Worm (Caenorhabditis elegans): Measurements from ENCODE around the gene cisd-3.1.

cisd-3.1 gene

ce11 chrIII:4508064-4508905 is 34.4 kb upstream of the cisd-3.1 start, which contains the start of the genes cct-5 and F25F2.1 (continued):
- TF ChIP-seq bed-2 (GFP tag; IDR thresholded peaks at IDR 0.05) = no peak
- TF ChIP-seq B0035.1 (tag; optimal IDR thresholded peaks at IDR 0.05) = no peak
- peak; percentile 65; the same call in 1 of the 2 replicates for TF ChIP-seq Y67H2A.10 (GFP tag; conservative IDR thresholded peaks at IDR 0.05)
- no peak for TF ChIP-seq somi-1 (GFP tag; optimal IDR thresholded peaks at IDR 0.05)
- no peak for TF ChIP-seq nhr-179 (tag; optimal IDR thresholded peaks at IDR 0.05)
- no peak for TF ChIP-seq attf-3 (GFP tag; conservative IDR thresholded peaks at IDR 0.05)
- no peak for TF ChIP-seq pha-4 (tag; optimal IDR thresholded peaks at IDR 0.05)
- TF ChIP-seq hlh-12 (tag; optimal IDR thresholded peaks at IDR 0.05) = no peak
- TF ChIP-seq dpl-1 (GFP tag; optimal IDR thresholded peaks at IDR 0.05) = peak; percentile 96
- peak in 2 of 3 experiments; percentile 62 to 66 for TF ChIP-seq lin-35 (GFP tag; optimal IDR thresholded peaks at IDR 0.05)
- TF ChIP-seq lsy-27 (tag; optimal IDR thresholded peaks at IDR 0.05; ENCODE audit: borderline replicate concordance, insufficient read depth) = peak; percentile 19
- TF ChIP-seq Y56A3A.18 (GFP tag; IDR thresholded peaks at IDR 0.05) = no peak
- TF ChIP-seq F22D6.2 (tag; optimal IDR thresholded peaks at IDR 0.05) = no peak
- TF ChIP-seq efl-1 (GFP tag; optimal IDR thresholded peaks at IDR 0.05) = peak; percentile 97
- TF ChIP-seq mel-28 (tag; optimal IDR thresholded peaks at IDR 0.05; ENCODE audit: borderline replicate concordance) = no peak
- no peak for TF ChIP-seq nhr-90 (tag; optimal IDR thresholded peaks at IDR 0.05)
- TF ChIP-seq Y95B8A.8 (GFP tag; IDR thresholded peaks at IDR 0.05) = 0 out of 2 replicates have a peak, but pooled peaks have one; percentile 62
- no peak for TF ChIP-seq ceh-100 (GFP tag; IDR thresholded peaks at IDR 0.05)
- peak; percentile 53 for TF ChIP-seq snpc-1.1 (tag; optimal IDR thresholded peaks at IDR 0.05; ENCODE audit: insufficient read depth)
- peak; percentile 82; the same call in 1 of the 2 replicates for TF ChIP-seq madf-3 (GFP tag; IDR thresholded peaks at IDR 0.05)
- TF ChIP-seq rec-8 (tag; optimal IDR thresholded peaks at IDR 0.05) = no peak
- TF ChIP-seq K12H6.12 (tag; optimal IDR thresholded peaks at IDR 0.05) = no peak
- TF ChIP-seq T07F8.4 (tag; optimal IDR thresholded peaks at IDR 0.05) = no peak
- no peak for TF ChIP-seq chd-7 (tag; optimal IDR thresholded peaks at IDR 0.05)
- TF ChIP-seq atf-7 (tag; optimal IDR thresholded peaks at IDR 0.05) = no peak
- TF ChIP-seq tbp1 (GFP tag; optimal IDR thresholded peaks at IDR 0.05) = peak; percentile 70
- TF ChIP-seq die-1 (tag; optimal IDR thresholded peaks at IDR 0.05) = no peak
- no peak for TF ChIP-seq F57A8.1 (GFP tag; optimal IDR thresholded peaks at IDR 0.05)
- no peak for TF ChIP-seq zim-3 (tag; optimal IDR thresholded peaks at IDR 0.05)
- TF ChIP-seq snpc-3.4 (tag; optimal IDR thresholded peaks at IDR 0.05) = peak; percentile 92
- peak; percentile 59 for TF ChIP-seq attf-5 (GFP tag; optimal IDR thresholded peaks at IDR 0.05)
- no peak for TF ChIP-seq sdz-38 (tag; optimal IDR thresholded peaks at IDR 0.05)
- TF ChIP-seq F23B12.7 (tag; optimal IDR thresholded peaks at IDR 0.05; ENCODE audit: insufficient read depth) = peak; percentile 84
- no peak; the same call in 1 of the 2 replicates for TF ChIP-seq B0336.3 (GFP tag; IDR thresholded peaks at IDR 0.05)
- TF ChIP-seq pbrm-1 (GFP tag; IDR thresholded peaks at IDR 0.05) = peak; percentile 70
- TF ChIP-seq madf-8 (GFP tag; conservative IDR thresholded peaks at IDR 0.05) = peak; percentile 97
- TF ChIP-seq hrde-1 (tag; optimal IDR thresholded peaks at IDR 0.05; ENCODE audit: borderline replicate concordance) = peak; percentile 24
- TF ChIP-seq Y53F4B.3 (GFP tag; IDR thresholded peaks at IDR 0.05) = no peak
- no peak for TF ChIP-seq aptf-3 (GFP tag; IDR thresholded peaks at IDR 0.05)
- TF ChIP-seq F57C9.4 (tag; optimal IDR thresholded peaks at IDR 0.05) = no peak
- no peak for TF ChIP-seq ceh-40 (GFP tag; IDR thresholded peaks at IDR 0.05)
- TF ChIP-seq zfh-2 (GFP tag; conservative IDR thresholded peaks at IDR 0.05) = no peak
- 0 out of 2 replicates have a peak, but pooled peaks have one; percentile 43 for TF ChIP-seq Y53G8AR.9 (GFP tag; conservative IDR thresholded peaks at IDR 0.05)
- TF ChIP-seq mxl-1 (tag; optimal IDR thresholded peaks at IDR 0.05) = no peak
- peak; percentile 92 for TF ChIP-seq D2030.7 (GFP tag; IDR thresholded peaks at IDR 0.05)
- peak; percentile 93 for TF ChIP-seq dox-1 (GFP tag; IDR thresholded peaks at IDR 0.05)
